Worm (Caenorhabditis elegans) whole organism, midembryonic: Measurements from ENCODE around the gene ZC178.2.

Experiments used
- T22C8.4 ChIP-seq: fragments of 200-800 bp; sonication (Bioruptor generic); IDR thresholded peaks from 2 replicates; pipeline ENCODE4 v1.3.6; 2022; ENCODE audit warnings: missing genetic modification characterization, missing compliant biosample characterization
- cog-1 ChIP-seq: sonication (generic microtip); optimal IDR thresholded peaks from 2 replicates; lab custom pipeline; 2016; ENCODE audit warnings: missing genetic modification characterization, missing compliant biosample characterization
- flt-1 ChIP-seq: fragments of 200-800 bp; sonication (Bioruptor generic); IDR thresholded peaks from 2 replicates; pipeline ENCODE4 v1.3.6; 2022; ENCODE audit warnings: missing genetic modification characterization, missing compliant biosample characterization
- klf-2 ChIP-seq: fragments of 200-800 bp; sonication (Bioruptor generic); conservative IDR thresholded peaks from 2 replicates; pipeline ENCODE4 v1.3.6; 2022; ENCODE audit warnings: missing genetic modification reagents, missing genetic modification characterization, missing compliant biosample characterization
- med-1 ChIP-seq: sonication (generic microtip); optimal IDR thresholded peaks from 2 replicates; lab custom pipeline; 2017; ENCODE audit warnings: missing genetic modification characterization, mild to moderate bottlenecking, missing compliant biosample characterization, antibody characterized with exemption, missing genetic modification reagents; ENCODE audit not compliant: insufficient read depth
- ref-1 ChIP-seq: fragments of 200-800 bp; sonication (Bioruptor generic); conservative IDR thresholded peaks from 2 replicates; pipeline ENCODE4 v1.3.6; 2022; ENCODE audit warnings: missing genetic modification reagents, missing genetic modification characterization, missing compliant biosample characterization
- tab-1 ChIP-seq: fragments of 200-800 bp; sonication (Bioruptor generic); IDR thresholded peaks from 2 replicates; pipeline ENCODE4 v1.3.6; 2022; ENCODE audit warnings: missing genetic modification characterization, missing compliant biosample characterization
- ztf-23 ChIP-seq: fragments of 200-800 bp; sonication (Bioruptor generic); IDR thresholded peaks from 2 replicates; pipeline ENCODE4 v1.3.6; 2022; ENCODE audit warnings: missing genetic modification reagents, missing genetic modification characterization, missing compliant biosample characterization
- ztf-29 ChIP-seq: fragments of 200-800 bp; sonication (Bioruptor generic); IDR thresholded peaks from 2 replicates; pipeline ENCODE4 v1.3.6; 2022; ENCODE audit warnings: missing genetic modification reagents, missing genetic modification characterization, missing compliant biosample characterization

- TF ChIP-seq flt-1 (GFP tag; lab: Robert Waterston, UW) (no peak), ztf-23 (GFP tag; lab: Robert Waterston, UW) (no peak), cog-1 (no peak), klf-2 (GFP tag; lab: Robert Waterston, UW) (no peak), med-1 (GFP tag; lab: Kevin White, UChicago) (no peak), ztf-29 (GFP tag; lab: Robert Waterston, UW) (no peak), T22C8.4 (no peak), ref-1 (GFP tag; lab: Robert Waterston, UW) (no peak), tab-1 (GFP tag; lab: Robert Waterston, UW) (no peak)
Measured at ce11 chrV:8658577-8659362, 53.0 kb downstream of the ZC178.2 start.
